Worm (Caenorhabditis elegans) whole organism, mixed stage, embryonic: Measurements from ENCODE around the gene nhr-109.
A peak's percentile ranks its signal among the peaks of the same experiment; 100 is the strongest.

Source experiments
- M03D4.4 ChIP-seq: sonication (generic microtip); optimal IDR thresholded peaks from 2 replicates; lab custom pipeline; 2017; ENCODE audit warnings: mild to moderate bottlenecking, missing genetic modification characterization, missing compliant biosample characterization
- bed-3 ChIP-seq: fragments of 200-800 bp; sonication (Bioruptor generic); optimal IDR thresholded peaks from 3 replicates; lab custom pipeline; 2018; ENCODE audit warnings: mild to moderate bottlenecking, missing genetic modification characterization, moderate library complexity, missing compliant biosample characterization
- blmp-1 ChIP-seq: fragments of 150-350 bp; optimal IDR thresholded peaks from 2 replicates; lab custom pipeline; 2014; ENCODE audit warnings: missing biosample characterization, missing genetic modification characterization
- ceh-39 ChIP-seq: fragments of 150-350 bp; optimal IDR thresholded peaks from 2 replicates; lab custom pipeline; 2014; ENCODE audit warnings: missing biosample characterization, missing genetic modification characterization
- ceh-43 ChIP-seq: fragments of 200-800 bp; sonication (Bioruptor generic); optimal IDR thresholded peaks from 2 replicates; lab custom pipeline; 2018; ENCODE audit warnings: mild to moderate bottlenecking, missing genetic modification characterization, moderate library complexity, missing compliant biosample characterization
- ces-1 ChIP-seq: fragments of 150-350 bp; optimal IDR thresholded peaks from 2 replicates; lab custom pipeline; 2014; ENCODE audit warnings: missing biosample characterization, missing genetic modification reagents, missing genetic modification characterization
- cnd-1 ChIP-seq: fragments of 200-800 bp; sonication (Bioruptor generic); optimal IDR thresholded peaks from 2 replicates; lab custom pipeline; 2018; ENCODE audit warnings: mild to moderate bottlenecking, missing genetic modification characterization, missing compliant biosample characterization
- elt-1 ChIP-seq: sonication (generic microtip); optimal IDR thresholded peaks from 2 replicates; lab custom pipeline; 2017; ENCODE audit warnings: missing genetic modification characterization, mild to moderate bottlenecking, missing compliant biosample characterization, antibody characterized with exemption, moderate library complexity, borderline replicate concordance; ENCODE audit not compliant: insufficient read depth
- elt-3 ChIP-seq: fragments of 150-350 bp; optimal IDR thresholded peaks from 2 replicates; lab custom pipeline; 2014; ENCODE audit warnings: missing biosample characterization, missing genetic modification characterization
- flh-1 ChIP-seq: fragments of 200-800 bp; sonication (Bioruptor generic); optimal IDR thresholded peaks from 2 replicates; lab custom pipeline; 2018; ENCODE audit warnings: mild to moderate bottlenecking, missing genetic modification characterization, moderate library complexity, missing compliant biosample characterization
- ham-2 ChIP-seq: fragments of 200-800 bp; sonication (Bioruptor generic); optimal IDR thresholded peaks from 2 replicates; lab custom pipeline; 2018; ENCODE audit warnings: mild to moderate bottlenecking, missing genetic modification characterization, missing compliant biosample characterization
- hlh-1 ChIP-seq: fragments of 150-350 bp; optimal IDR thresholded peaks from 2 replicates; lab custom pipeline; 2014; ENCODE audit warnings: missing biosample characterization, missing genetic modification reagents, missing genetic modification characterization
- lin-13 ChIP-seq: fragments of 150-350 bp; optimal IDR thresholded peaks from 2 replicates; lab custom pipeline; 2014; ENCODE audit warnings: missing biosample characterization, missing genetic modification characterization
- lin-32 ChIP-seq: fragments of 200-800 bp; sonication (Bioruptor generic); optimal IDR thresholded peaks from 2 replicates; lab custom pipeline; 2018; ENCODE audit warnings: mild to moderate bottlenecking, missing genetic modification characterization, missing compliant biosample characterization
- lsy-2 ChIP-seq: fragments of 150-350 bp; optimal IDR thresholded peaks from 2 replicates; lab custom pipeline; 2014; ENCODE audit warnings: missing biosample characterization, missing genetic modification characterization
- mep-1 ChIP-seq: fragments of 150-350 bp; optimal IDR thresholded peaks from 2 replicates; lab custom pipeline; 2017; ENCODE audit warnings: missing biosample characterization, missing genetic modification reagents, missing genetic modification characterization, inconsistent platforms
- nhr-12 ChIP-seq: fragments of 150-350 bp; optimal IDR thresholded peaks from 2 replicates; lab custom pipeline; 2014; ENCODE audit warnings: missing biosample characterization, missing genetic modification characterization
- nhr-2 ChIP-seq: fragments of 150-350 bp; optimal IDR thresholded peaks from 2 replicates; lab custom pipeline; 2014; ENCODE audit warnings: missing biosample characterization, missing genetic modification characterization
- nhr-28 ChIP-seq: fragments of 150-350 bp; optimal IDR thresholded peaks from 2 replicates; lab custom pipeline; 2014; ENCODE audit warnings: missing biosample characterization, missing genetic modification characterization
- nhr-76 ChIP-seq: sonication (generic microtip); optimal IDR thresholded peaks from 2 replicates; lab custom pipeline; 2017; ENCODE audit warnings: missing biosample characterization, missing genetic modification characterization
- sem-2 ChIP-seq: fragments of 200-800 bp; sonication (Bioruptor generic); optimal IDR thresholded peaks from 2 replicates; lab custom pipeline; 2018; ENCODE audit warnings: mild to moderate bottlenecking, missing genetic modification characterization, missing compliant biosample characterization
- snpc-4 ChIP-seq: fragments of 150-350 bp; optimal IDR thresholded peaks from 2 replicates; lab custom pipeline; 2014; ENCODE audit warnings: missing biosample characterization, missing genetic modification characterization
- sptf-1 ChIP-seq: sonication (generic microtip); optimal IDR thresholded peaks from 2 replicates; lab custom pipeline; 2017; ENCODE audit warnings: mild to moderate bottlenecking, missing genetic modification characterization, moderate library complexity, missing compliant biosample characterization
- unc-120 ChIP-seq: sonication (generic microtip); optimal IDR thresholded peaks from 2 replicates; lab custom pipeline; 2017; ENCODE audit warnings: missing genetic modification characterization, missing compliant biosample characterization; ENCODE audit not compliant: poor library complexity, severe bottlenecking
- unc-39 ChIP-seq: fragments of 150-350 bp; optimal IDR thresholded peaks from 2 replicates; lab custom pipeline; 2014; ENCODE audit warnings: missing biosample characterization, missing genetic modification characterization
- unc-62 ChIP-seq: fragments of 150-350 bp; optimal IDR thresholded peaks from 2 replicates; lab custom pipeline; 2014; ENCODE audit warnings: missing biosample characterization, missing genetic modification reagents, missing genetic modification characterization
- zip-8 ChIP-seq: fragments of 150-350 bp; optimal IDR thresholded peaks from 2 replicates; lab custom pipeline; 2014; ENCODE audit warnings: missing biosample characterization, missing genetic modification characterization
- ztf-11 ChIP-seq: fragments of 150-350 bp; optimal IDR thresholded peaks from 2 replicates; lab custom pipeline; 2014; ENCODE audit warnings: missing biosample characterization, missing genetic modification characterization

The nhr-109 gene

ce11 chrII:4435134-4435533 lies 2.0 kb downstream of the nhr-109 start, which contains the start of gene nhr-273:
Gene nhr-273, plus strand, starts transcription at chrII:4435300.
- TF ChIP-seq sem-2 (GFP tag; lab: Kevin White, UChicago) = no peak
- TF ChIP-seq blmp-1 (tag; lab: Kevin White, UChicago) = no peak
- no peak for TF ChIP-seq sptf-1
- TF ChIP-seq nhr-28 (tag; lab: Kevin White, UChicago) = no peak
- TF ChIP-seq, all 35 proteins: peak for 0

ce11 chrII:4438601-4439000 lies 5.4 kb downstream of the nhr-109 start, which contains the start of gene nhr-16:
Gene nhr-16, plus strand, starts transcription at chrII:4438805.
- TF ChIP-seq ceh-43 (no peak), hlh-1 (tag; lab: Kevin White, UChicago) (no peak), unc-62 (GFP tag; lab: Kevin White, UChicago) (no peak), flh-1 (no peak), ceh-39 (tag; lab: Kevin White, UChicago) (no peak), lin-13 (tag; lab: Kevin White, UChicago) (no peak), snpc-4 (tag; lab: Kevin White, UChicago) (no peak), nhr-12 (tag; lab: Kevin White, UChicago) (no peak), lin-32 (no peak), lsy-2 (tag; lab: Kevin White, UChicago) (no peak), unc-39 (tag; lab: Kevin White, UChicago) (no peak), M03D4.4 (tag; lab: Kevin White, UChicago) (no peak), nhr-76 (tag; lab: Kevin White, UChicago) (no peak), elt-1 (no peak), zip-8 (tag; lab: Kevin White, UChicago) (no peak), blmp-1 (tag; lab: Kevin White, UChicago) (no peak), nhr-2 (tag; lab: Kevin White, UChicago) (no peak), ztf-11 (tag; lab: Kevin White, UChicago) (no peak), sptf-1 (no peak)
- TF ChIP-seq, all 35 proteins: peak for 0

ce11 chrII:4441278-4441677 lies 8.1 kb downstream of the nhr-109 start:
- TF ChIP-seq elt-3 (no peak), nhr-2 (tag; lab: Kevin White, UChicago) (no peak), bed-3 (GFP tag; lab: Kevin White, UChicago) (no peak), mep-1 (no peak), flh-1 (no peak), unc-120 (tag; lab: Kevin White, UChicago) (no peak), nhr-28 (tag; lab: Kevin White, UChicago) (no peak), snpc-4 (tag; lab: Kevin White, UChicago) (no peak), ceh-39 (tag; lab: Kevin White, UChicago) (no peak), nhr-76 (tag; lab: Kevin White, UChicago) (no peak), elt-1 (no peak)

ce11 chrII:4444811-4445210 lies 11.6 kb downstream of the nhr-109 start:
- no peak for TF ChIP-seq ceh-39 (tag; lab: Kevin White, UChicago)
- no peak for TF ChIP-seq sptf-1
- TF ChIP-seq unc-120 (tag; lab: Kevin White, UChicago) = no peak
- TF ChIP-seq lin-32 = no peak
- TF ChIP-seq M03D4.4 (tag; lab: Kevin White, UChicago) = no peak
- no peak for TF ChIP-seq nhr-2 (tag; lab: Kevin White, UChicago)
- no peak for TF ChIP-seq flh-1
- TF ChIP-seq ham-2 (GFP tag; lab: Kevin White, UChicago) = no peak
- TF ChIP-seq elt-3 = no peak
- no peak for TF ChIP-seq unc-39 (tag; lab: Kevin White, UChicago)
- no peak for TF ChIP-seq snpc-4 (tag; lab: Kevin White, UChicago)
- TF ChIP-seq unc-62 (GFP tag; lab: Kevin White, UChicago) = no peak

- no peak for TF ChIP-seq elt-3
- TF ChIP-seq bed-3 (GFP tag; lab: Kevin White, UChicago) = no peak
- TF ChIP-seq unc-39 (tag; lab: Kevin White, UChicago) = no peak
- no peak for TF ChIP-seq snpc-4 (tag; lab: Kevin White, UChicago)
Observed at ce11 chrII:4453051-4453450, 19.9 kb downstream of the nhr-109 start, which contains the start of gene twk-2. Gene twk-2, minus strand, starts transcription at chrII:4453151.

ce11 chrII:4453453-4453852 lies 20.3 kb downstream of the nhr-109 start:
- TF ChIP-seq ces-1 (GFP tag; lab: Kevin White, UChicago) = peak; percentile 55
- no peak for TF ChIP-seq cnd-1 (tag; lab: Kevin White, UChicago)
